Fruit fly (Drosophila melanogaster) whole organism, wandering third instar larva: Measurements from ENCODE around the gene gdl.

Source experiments
- HLH106 ChIP-seq: fragments of 200-800 bp; optimal IDR thresholded peaks from 3 replicates; lab custom pipeline; 2019; ENCODE audit warnings: missing biosample characterization, mild to moderate bottlenecking, missing genetic modification characterization, moderate library complexity
- Hr83 ChIP-seq: fragments of 200-300 bp; sonication (Bioruptor generic); optimal IDR thresholded peaks from 2 replicates; lab custom pipeline; 2016; ENCODE audit warnings: missing biosample characterization, mild to moderate bottlenecking, missing genetic modification characterization, moderate library complexity; ENCODE audit not compliant: poor library complexity, severe bottlenecking
- brk ChIP-seq: fragments of 200-800 bp; sonication (Bioruptor generic); optimal IDR thresholded peaks from 2 replicates; lab custom pipeline; 2016; ENCODE audit warnings: missing biosample characterization, mild to moderate bottlenecking, missing genetic modification characterization
- fru ChIP-seq: fragments of 200-800 bp; sonication (Bioruptor generic); optimal IDR thresholded peaks from 3 replicates; lab custom pipeline; 2016; ENCODE audit warnings: missing biosample characterization, mild to moderate bottlenecking, missing genetic modification characterization
- pan ChIP-seq: fragments of >200 bp; optimal IDR thresholded peaks from 2 replicates; lab custom pipeline; 2017
- sage ChIP-seq: fragments of 200-800 bp; sonication (Bioruptor generic); optimal IDR thresholded peaks from 2 replicates; lab custom pipeline; 2016; ENCODE audit warnings: missing biosample characterization, mild to moderate bottlenecking, missing genetic modification characterization

dm6 chr3L:15527416-15527815, 18.2 kb downstream of the gdl start, which contains the start of gene CG42729:
- TF ChIP-seq sage: no peak
- TF ChIP-seq fru (GFP tag; lab: Kevin White, UChicago): no peak
- no peak for TF ChIP-seq pan (lab: Kevin White, UChicago)
- no peak for TF ChIP-seq brk (GFP tag; lab: Kevin White, UChicago)
- no peak for TF ChIP-seq Hr83 (GFP tag; lab: Kevin White, UChicago)
- no peak for TF ChIP-seq HLH106 (tag; lab: Kevin White, UChicago)
